Fruit fly (Drosophila melanogaster) whole organism, wandering third instar larva: Measurements from ENCODE around the gene scf.

Experiments
- Abd-B ChIP-seq: fragments of >200 bp; optimal IDR thresholded peaks from 2 replicates; lab custom pipeline; 2017; ENCODE audit warnings: missing biosample characterization, missing genetic modification characterization
- CG32264 ChIP-seq: fragments of 200-800 bp; sonication (Bioruptor generic); optimal IDR thresholded peaks from 2 replicates; lab custom pipeline; 2016; ENCODE audit warnings: missing biosample characterization, missing genetic modification characterization
- CG9705 ChIP-seq: fragments of 200-800 bp; sonication (Bioruptor generic); optimal IDR thresholded peaks from 2 replicates; lab custom pipeline; 2018; ENCODE audit warnings: missing biosample characterization, mild to moderate bottlenecking, missing genetic modification characterization
- CrebA ChIP-seq: fragments of 200-800 bp; sonication (Bioruptor generic); optimal IDR thresholded peaks from 2 replicates; lab custom pipeline; 2016; ENCODE audit warnings: missing biosample characterization, mild to moderate bottlenecking, missing genetic modification characterization, borderline replicate concordance
- Dfd ChIP-seq: fragments of >200 bp; optimal IDR thresholded peaks from 2 replicates; lab custom pipeline; 2017; ENCODE audit warnings: missing biosample characterization, missing genetic modification characterization
- Dif ChIP-seq: fragments of 200-275, 200-300 bp; sonication (Bioruptor generic); optimal IDR thresholded peaks from 2 replicates; lab custom pipeline; 2018; ENCODE audit warnings: missing biosample characterization, missing genetic modification characterization; ENCODE audit not compliant: partially characterized antibody
- GATAd ChIP-seq: sonication (Bioruptor generic); optimal IDR thresholded peaks from 2 replicates; lab custom pipeline; 2016; ENCODE audit warnings: missing biosample characterization, missing genetic modification characterization
- HLH106 ChIP-seq: fragments of 200-800 bp; optimal IDR thresholded peaks from 3 replicates; lab custom pipeline; 2019; ENCODE audit warnings: missing biosample characterization, mild to moderate bottlenecking, missing genetic modification characterization, moderate library complexity
- Hnf4 ChIP-seq: fragments of 200-800 bp; sonication (Bioruptor generic); optimal IDR thresholded peaks from 2 replicates; lab custom pipeline; 2016; ENCODE audit warnings: missing biosample characterization, mild to moderate bottlenecking, missing genetic modification characterization
- Hr78 ChIP-seq: fragments of >200 bp; optimal IDR thresholded peaks from 2 replicates; lab custom pipeline; 2017; ENCODE audit warnings: missing biosample characterization, missing genetic modification characterization
- Hr83 ChIP-seq: fragments of 200-300 bp; sonication (Bioruptor generic); optimal IDR thresholded peaks from 2 replicates; lab custom pipeline; 2016; ENCODE audit warnings: missing biosample characterization, mild to moderate bottlenecking, missing genetic modification characterization, moderate library complexity; ENCODE audit not compliant: poor library complexity, severe bottlenecking
- Jra ChIP-seq: sonication (Bioruptor generic); optimal IDR thresholded peaks from 2 replicates; lab custom pipeline; 2016; ENCODE audit warnings: missing biosample characterization, missing genetic modification characterization
- Mio ChIP-seq: sonication (Bioruptor generic); optimal IDR thresholded peaks from 2 replicates; lab custom pipeline; 2016; ENCODE audit warnings: missing biosample characterization, missing genetic modification characterization
- Myc ChIP-seq: fragments of >200 bp; optimal IDR thresholded peaks from 2 replicates; lab custom pipeline; 2017
- N ChIP-seq: fragments of >200 bp; optimal IDR thresholded peaks from 2 replicates; lab custom pipeline; 2018; ENCODE audit warnings: missing biosample characterization, missing external identifiers, missing genetic modification characterization
- OdsH ChIP-seq: fragments of 200-800 bp; sonication (Bioruptor generic); optimal IDR thresholded peaks from 2 replicates; lab custom pipeline; 2016; ENCODE audit warnings: missing biosample characterization, mild to moderate bottlenecking, missing genetic modification characterization
- Rel ChIP-seq, 2 experiments: fragments of 200-800 bp; sonication (Bioruptor generic) in 1 of 2; optimal IDR thresholded peaks; 2 replicates in 1 of 2; 3 replicates in 1 of 2; lab custom pipeline; 2016 to 2019; ENCODE audit warnings: mild to moderate bottlenecking in 2 of 2, missing biosample characterization in 2 of 2, missing genetic modification characterization in 2 of 2, moderate library complexity in 1 of 2
- Sp1 ChIP-seq: fragments of 200-800 bp; sonication (Bioruptor generic); optimal IDR thresholded peaks from 3 replicates; lab custom pipeline; 2019; ENCODE audit warnings: missing biosample characterization, mild to moderate bottlenecking, missing genetic modification characterization, moderate library complexity
- Vsx2 ChIP-seq: fragments of 200-300, 225-300 bp; sonication (Bioruptor generic); optimal IDR thresholded peaks from 2 replicates; lab custom pipeline; 2018; ENCODE audit warnings: missing biosample characterization, missing genetic modification characterization; ENCODE audit not compliant: partially characterized antibody
- br ChIP-seq: fragments of 200-800 bp; sonication (Bioruptor generic); optimal IDR thresholded peaks from 2 replicates; lab custom pipeline; 2016; ENCODE audit warnings: missing biosample characterization, missing genetic modification characterization
- brk ChIP-seq: fragments of 200-800 bp; sonication (Bioruptor generic); optimal IDR thresholded peaks from 2 replicates; lab custom pipeline; 2016; ENCODE audit warnings: missing biosample characterization, mild to moderate bottlenecking, missing genetic modification characterization
- dl ChIP-seq, 2 experiments: fragments of 175-275, 200-275 bp in 1 of 2; fragments of 200-275 bp in 1 of 2; sonication (Bioruptor generic); optimal IDR thresholded peaks; lab custom pipeline; 2018; ENCODE audit warnings: mild to moderate bottlenecking in 2 of 2, missing biosample characterization in 2 of 2, missing genetic modification characterization in 2 of 2, moderate library complexity in 2 of 2; ENCODE audit not compliant: partially characterized antibody in 2 of 2, insufficient read depth in 1 of 2
- dmrt93B ChIP-seq: fragments of 200-800 bp; sonication (Bioruptor generic); optimal IDR thresholded peaks from 2 replicates; lab custom pipeline; 2018; ENCODE audit warnings: missing biosample characterization, mild to moderate bottlenecking, missing genetic modification characterization
- dsf ChIP-seq: sonication (Bioruptor generic); optimal IDR thresholded peaks from 2 replicates; lab custom pipeline; 2016; ENCODE audit warnings: missing biosample characterization, missing genetic modification characterization, borderline replicate concordance
- ey ChIP-seq: fragments of 200-800 bp; sonication (Bioruptor generic); optimal IDR thresholded peaks from 2 replicates; lab custom pipeline; 2016; ENCODE audit warnings: missing biosample characterization, missing genetic modification characterization
- foxo ChIP-seq, 2 experiments: fragments of 200-800 bp; sonication (Bioruptor generic); optimal IDR thresholded peaks; 2 replicates in 1 of 2; 3 replicates in 1 of 2; lab custom pipeline; 2016 to 2017; ENCODE audit warnings: missing biosample characterization in 2 of 2, missing genetic modification characterization in 2 of 2
- fru ChIP-seq: fragments of 200-800 bp; sonication (Bioruptor generic); optimal IDR thresholded peaks from 3 replicates; lab custom pipeline; 2016; ENCODE audit warnings: missing biosample characterization, mild to moderate bottlenecking, missing genetic modification characterization
- h ChIP-seq: fragments of 200-800 bp; sonication (Bioruptor generic); optimal IDR thresholded peaks from 3 replicates; lab custom pipeline; 2016; ENCODE audit warnings: missing biosample characterization, mild to moderate bottlenecking, missing genetic modification characterization
- jim ChIP-seq: fragments of 175-275, 200-325 bp; sonication (Bioruptor generic); optimal IDR thresholded peaks from 2 replicates; lab custom pipeline; 2016; ENCODE audit warnings: missing biosample characterization, mild to moderate bottlenecking, missing genetic modification characterization
- lola ChIP-seq: fragments of >200 bp; optimal IDR thresholded peaks from 2 replicates; lab custom pipeline; 2017; ENCODE audit warnings: missing biosample characterization, missing genetic modification characterization
- pan ChIP-seq: fragments of >200 bp; optimal IDR thresholded peaks from 2 replicates; lab custom pipeline; 2017
- psq ChIP-seq: fragments of 200-800 bp; sonication (Bioruptor generic); optimal IDR thresholded peaks from 3 replicates; lab custom pipeline; 2017; ENCODE audit warnings: missing biosample characterization, mild to moderate bottlenecking, missing genetic modification characterization, moderate library complexity
- rgr ChIP-seq: fragments of 200-800 bp; sonication (Bioruptor generic); optimal IDR thresholded peaks from 3 replicates; lab custom pipeline; 2016; ENCODE audit warnings: missing biosample characterization, mild to moderate bottlenecking, missing genetic modification characterization
- sage ChIP-seq: fragments of 200-800 bp; sonication (Bioruptor generic); optimal IDR thresholded peaks from 2 replicates; lab custom pipeline; 2016; ENCODE audit warnings: missing biosample characterization, mild to moderate bottlenecking, missing genetic modification characterization
- sv ChIP-seq: fragments of 200-800 bp; sonication (Bioruptor generic); optimal IDR thresholded peaks from 3 replicates; lab custom pipeline; 2016; ENCODE audit warnings: missing biosample characterization, missing genetic modification characterization
- tai ChIP-seq: sonication (Bioruptor generic); optimal IDR thresholded peaks from 2 replicates; lab custom pipeline; 2016; ENCODE audit warnings: missing biosample characterization, missing genetic modification characterization
- usp ChIP-seq: fragments of >200 bp; optimal IDR thresholded peaks from 2 replicates; lab custom pipeline; 2017; ENCODE audit warnings: missing biosample characterization, missing genetic modification characterization
- woc ChIP-seq: sonication (Bioruptor generic); optimal IDR thresholded peaks from 2 replicates; lab custom pipeline; 2016; ENCODE audit warnings: missing biosample characterization, mild to moderate bottlenecking, missing genetic modification characterization

The scf gene

DNA sequence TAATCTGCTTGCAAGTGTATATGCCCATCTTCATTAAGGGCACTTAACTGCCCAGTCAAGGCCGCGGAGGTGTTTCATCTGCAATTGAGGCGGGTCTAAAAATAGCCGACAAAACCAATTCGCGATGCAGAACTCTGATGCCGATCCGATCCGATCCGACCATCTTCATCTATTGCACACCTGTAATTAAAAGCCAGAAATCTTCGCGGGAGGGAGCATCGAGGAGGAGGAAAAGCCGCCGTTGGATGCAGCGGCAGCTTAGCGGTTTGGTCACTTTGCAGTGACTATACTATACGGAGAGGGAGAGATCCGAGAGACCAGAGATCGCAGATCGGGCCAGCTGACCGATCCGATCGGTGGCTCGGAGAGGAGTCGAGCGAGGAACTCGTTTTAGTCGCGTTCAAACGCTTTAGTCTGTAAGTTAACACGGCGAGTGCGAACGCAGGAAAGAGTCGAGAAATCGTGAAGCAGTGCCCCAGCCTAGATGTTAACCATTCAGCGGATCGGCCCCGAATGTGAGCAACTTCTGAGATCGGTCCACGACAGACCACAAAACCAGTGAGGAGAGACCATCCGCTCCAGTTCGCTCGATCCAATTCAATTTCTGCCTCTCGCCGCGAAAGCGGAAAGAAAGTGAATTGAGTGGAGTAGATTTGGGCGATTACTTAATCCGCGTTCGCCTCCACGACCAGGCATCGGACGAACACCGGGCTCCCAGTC, 42.3 kb upstream of the scf start, which contains the start of gene tfc:
TSS of gene tfc (plus strand) at position 389 of the 720 bp plus-strand sequence.
- TF ChIP-seq fru: peak; percentile 35
- peak; percentile 23 for TF ChIP-seq Dif (GFP tag; lab: Kevin White, UChicago)
- no peak for TF ChIP-seq dmrt93B (GFP tag; lab: Kevin White, UChicago)
- TF ChIP-seq Hr83: peak; percentile 17
- no peak for TF ChIP-seq lola (GFP tag; lab: Kevin White, UChicago)
- TF ChIP-seq tai (GFP tag; lab: Kevin White, UChicago): no peak
- TF ChIP-seq Myc (lab: Kevin White, UChicago): no peak
- peak; percentile 43 for TF ChIP-seq Vsx2 (GFP tag; lab: Kevin White, UChicago)
- TF ChIP-seq ey (GFP tag; lab: Kevin White, UChicago): no peak
- TF ChIP-seq sage: no peak
- no peak for TF ChIP-seq pan
- no peak for TF ChIP-seq N (GFP tag; lab: Kevin White, UChicago)
- TF ChIP-seq rgr (GFP tag; lab: Kevin White, UChicago): peak; percentile 9
- TF ChIP-seq sv (GFP tag; lab: Kevin White, UChicago): no peak
- peak; percentile 12 for TF ChIP-seq jim (GFP tag; lab: Kevin White, UChicago)
- TF ChIP-seq Abd-B: no peak
- no peak for TF ChIP-seq Mio
- no peak for TF ChIP-seq CrebA (GFP tag; lab: Kevin White, UChicago)
- peak in 1 of 2 experiments; percentile 10 for TF ChIP-seq foxo (GFP tag; optimal IDR thresholded peaks at IDR 0.05; lab: Kevin White, UChicago)
- no peak for TF ChIP-seq dsf (GFP tag; lab: Kevin White, UChicago)
- no peak for TF ChIP-seq OdsH (GFP tag; lab: Kevin White, UChicago)
- TF ChIP-seq brk (GFP tag; lab: Kevin White, UChicago): no peak
- TF ChIP-seq Rel (GFP tag; optimal IDR thresholded peaks at IDR 0.05; lab: Kevin White, UChicago): no peak
- TF ChIP-seq Rel (tag; optimal IDR thresholded peaks at IDR 0.05; lab: Kevin White, UChicago): peak; percentile 17
- peak; percentile 7 for TF ChIP-seq br (GFP tag; lab: Kevin White, UChicago)
- no peak for TF ChIP-seq usp (GFP tag; lab: Kevin White, UChicago)
- TF ChIP-seq Jra (GFP tag; lab: Kevin White, UChicago): no peak
- no peak for TF ChIP-seq psq
- peak; percentile 65 for TF ChIP-seq h (GFP tag; lab: Kevin White, UChicago)
- TF ChIP-seq CG32264 (GFP tag; lab: Kevin White, UChicago): no peak
- no peak for TF ChIP-seq Hnf4
- TF ChIP-seq dl (GFP tag; optimal IDR thresholded peaks at IDR 0.05; lab: Kevin White, UChicago; ENCODE audit: insufficient read depth in 1 of 2, partially characterized antibody in 2 of 2): no peak
- peak; percentile 15 for TF ChIP-seq Sp1
- no peak for TF ChIP-seq CG9705 (GFP tag; lab: Kevin White, UChicago)
- TF ChIP-seq Hr78 (GFP tag; lab: Kevin White, UChicago): no peak
- TF ChIP-seq Dfd: no peak
- no peak for TF ChIP-seq HLH106 (tag; lab: Kevin White, UChicago)
- no peak for TF ChIP-seq GATAd (GFP tag; lab: Kevin White, UChicago)
- TF ChIP-seq woc (GFP tag; lab: Kevin White, UChicago): no peak
- TF ChIP-seq, all 38 proteins: peak for 11

DNA sequence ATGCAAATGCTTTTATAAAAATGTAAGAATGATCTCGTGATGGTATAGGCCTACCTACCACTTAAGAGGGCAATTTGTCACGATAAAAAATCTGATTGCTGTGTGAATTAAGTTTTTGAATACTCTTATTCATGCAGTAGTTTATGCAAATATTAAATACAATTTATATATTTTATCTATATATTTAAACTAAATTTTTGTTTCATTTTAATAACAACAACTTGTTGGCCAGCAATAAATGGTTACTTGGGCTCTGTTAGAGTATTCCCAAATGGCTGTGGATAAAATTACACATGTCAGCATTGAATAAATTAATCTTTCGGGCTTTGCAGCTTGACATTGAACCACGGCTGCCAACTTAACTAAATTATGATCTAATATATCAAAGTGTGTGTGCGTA, 39.9 kb upstream of the scf start:
- no peak for TF ChIP-seq HLH106 (tag; lab: Kevin White, UChicago)
- TF ChIP-seq Mio: no peak
- TF ChIP-seq pan: no peak
- no peak for TF ChIP-seq rgr (GFP tag; lab: Kevin White, UChicago)
- no peak for TF ChIP-seq dmrt93B (GFP tag; lab: Kevin White, UChicago)
- no peak for TF ChIP-seq foxo (GFP tag; optimal IDR thresholded peaks at IDR 0.05; lab: Kevin White, UChicago)
- no peak for TF ChIP-seq jim (GFP tag; lab: Kevin White, UChicago)
- TF ChIP-seq Hnf4: no peak
- no peak for TF ChIP-seq Abd-B
- no peak for TF ChIP-seq tai (GFP tag; lab: Kevin White, UChicago)
- no peak for TF ChIP-seq CG9705 (GFP tag; lab: Kevin White, UChicago)
- no peak for TF ChIP-seq CrebA (GFP tag; lab: Kevin White, UChicago)
- no peak for TF ChIP-seq h (GFP tag; lab: Kevin White, UChicago)
- no peak for TF ChIP-seq Dif (GFP tag; lab: Kevin White, UChicago)
- no peak for TF ChIP-seq brk (GFP tag; lab: Kevin White, UChicago)
- TF ChIP-seq sage: no peak
- TF ChIP-seq fru: no peak
- no peak for TF ChIP-seq dl (GFP tag; optimal IDR thresholded peaks at IDR 0.05; lab: Kevin White, UChicago; ENCODE audit: insufficient read depth in 1 of 2, partially characterized antibody in 2 of 2)
- TF ChIP-seq CG32264 (GFP tag; lab: Kevin White, UChicago): no peak
- TF ChIP-seq ey (GFP tag; lab: Kevin White, UChicago): no peak
